Worm (Caenorhabditis elegans) whole organism, L4/young adult: ENCODE measurements around the gene emre-1.

ENCODE experiments used
- W03F9.2 ChIP-seq: fragments of 150-350 bp; optimal IDR thresholded peaks from 2 replicates; lab custom pipeline; 2014; ENCODE audit warnings: missing biosample characterization, missing genetic modification characterization
- dao-5 ChIP-seq: sonication (generic microtip); optimal IDR thresholded peaks from 2 replicates; lab custom pipeline; 2016; ENCODE audit warnings: missing genotype, missing genetic modification characterization, moderate library complexity, missing compliant biosample characterization

ce11 chrX:14962456-14962855 is 17.0 kb upstream of the emre-1 start, which contains the start of gene rgs-10:
- TF ChIP-seq W03F9.2 (no peak), dao-5 (tag; lab: Kevin White, UChicago) (no peak)
